Fruit fly (Drosophila melanogaster) whole organism, embryonic: ENCODE measurements around the gene CG32036.

Experiments
- ATbp ChIP-seq: fragments of 200-800 bp; sonication (Bioruptor generic); optimal IDR thresholded peaks from 2 replicates; lab custom pipeline; 2017; ENCODE audit warnings: missing biosample characterization, mild to moderate bottlenecking, missing genetic modification characterization, missing genetic modification reagents
- Atf3 ChIP-seq: fragments of 200-800 bp; sonication (Bioruptor generic); optimal IDR thresholded peaks from 3 replicates; lab custom pipeline; 2016; ENCODE audit warnings: missing biosample characterization, missing genetic modification characterization
- Awh ChIP-seq: fragments of 200-800 bp; sonication (Bioruptor generic); IDR thresholded peaks from 2 replicates; pipeline ENCODE4, ENCODE4 v1.3.6; 2022; ENCODE audit warnings: missing biosample characterization, missing genetic modification characterization
- Blimp-1 ChIP-seq: fragments of 200-800 bp; sonication (Bioruptor generic); optimal IDR thresholded peaks from 3 replicates; lab custom pipeline; 2018; ENCODE audit warnings: missing biosample characterization, missing genetic modification characterization, mild to moderate bottlenecking, moderate library complexity, missing genetic modification reagents
- CG10267 ChIP-seq: fragments of 200-800 bp; sonication (Bioruptor generic); optimal IDR thresholded peaks from 2 replicates; lab custom pipeline; 2018; ENCODE audit warnings: missing biosample characterization, mild to moderate bottlenecking, missing genetic modification characterization, moderate library complexity
- CG10431 ChIP-seq: fragments of 200-800 bp; sonication (Bioruptor generic); optimal IDR thresholded peaks from 3 replicates; lab custom pipeline; 2018; ENCODE audit warnings: missing biosample characterization, mild to moderate bottlenecking, missing genetic modification characterization
- CG11093 ChIP-seq: fragments of 200-800 bp; sonication (Bioruptor generic); IDR thresholded peaks from 3 replicates; pipeline ENCODE4 v1.3.6; 2022; ENCODE audit warnings: missing biosample characterization, missing genetic modification characterization
- CG11247 ChIP-seq: fragments of 200-800 bp; sonication (Bioruptor generic); IDR thresholded peaks from 2 replicates; pipeline ENCODE4 v1.3.6; 2022; ENCODE audit warnings: missing biosample characterization, missing genetic modification characterization
- CG12219 ChIP-seq: fragments of 200-800 bp; sonication (Bioruptor generic); optimal IDR thresholded peaks from 3 replicates; lab custom pipeline; 2018; ENCODE audit warnings: missing biosample characterization, mild to moderate bottlenecking, missing genetic modification characterization
- CG12659 ChIP-seq: fragments of 200-800 bp; sonication (Bioruptor generic); optimal IDR thresholded peaks from 3 replicates; lab custom pipeline; 2017; ENCODE audit warnings: mild to moderate bottlenecking, missing biosample characterization, missing genetic modification reagents, missing genetic modification characterization
- CG14014 ChIP-seq: fragments of 200-800 bp; sonication (Bioruptor generic); IDR thresholded peaks from 2 replicates; pipeline ENCODE4 v1.3.6; 2022; ENCODE audit warnings: missing biosample characterization, missing genetic modification characterization
- CG1832 ChIP-seq: fragments of 200-800 bp; sonication (Bioruptor generic); optimal IDR thresholded peaks from 2 replicates; lab custom pipeline; 2017; ENCODE audit warnings: missing biosample characterization, mild to moderate bottlenecking, missing genetic modification characterization, inconsistent platforms
- CG18619 ChIP-seq: fragments of 200-800 bp; sonication (Bioruptor generic); optimal IDR thresholded peaks from 3 replicates; lab custom pipeline; 2017; ENCODE audit warnings: missing biosample characterization, mild to moderate bottlenecking, missing genetic modification characterization
- CG2678 ChIP-seq: fragments of 200-800 bp; sonication (Bioruptor generic); optimal IDR thresholded peaks from 3 replicates; lab custom pipeline; 2019; ENCODE audit warnings: missing biosample characterization, mild to moderate bottlenecking, missing genetic modification characterization, moderate library complexity
- CG2712 ChIP-seq: fragments of 200-800 bp; optimal IDR thresholded peaks from 3 replicates; lab custom pipeline; 2019; ENCODE audit warnings: missing biosample characterization, mild to moderate bottlenecking, missing genetic modification characterization, moderate library complexity
- CG2889 ChIP-seq: fragments of 200-800 bp; sonication (Bioruptor generic); IDR thresholded peaks from 3 replicates; pipeline ENCODE4 v1.3.6; 2022; ENCODE audit warnings: missing biosample characterization, missing genetic modification characterization
- CG33557 ChIP-seq: fragments of 200-800 bp; sonication (Bioruptor generic); optimal IDR thresholded peaks from 2 replicates; lab custom pipeline; 2019; ENCODE audit warnings: missing biosample characterization, mild to moderate bottlenecking, missing genetic modification characterization, moderate library complexity
- CG34422 ChIP-seq: fragments of 200-800 bp; sonication (Bioruptor generic); IDR thresholded peaks from 3 replicates; pipeline ENCODE4 v1.3.6; 2022; ENCODE audit warnings: missing biosample characterization, missing genetic modification characterization
- CG4282 ChIP-seq: fragments of 200-800 bp; sonication (Bioruptor generic); optimal IDR thresholded peaks from 2 replicates; lab custom pipeline; 2016; ENCODE audit warnings: missing biosample characterization, missing genetic modification characterization
- CG6175 ChIP-seq: fragments of 200-800 bp; sonication (Bioruptor generic); IDR thresholded peaks from 3 replicates; pipeline ENCODE4 v1.3.6; 2022; ENCODE audit warnings: missing biosample characterization, missing genetic modification characterization
- CG6813 ChIP-seq: fragments of 200-800 bp; sonication (Bioruptor generic); optimal IDR thresholded peaks from 2 replicates; lab custom pipeline; 2017; ENCODE audit warnings: missing biosample characterization, missing genetic modification characterization, mild to moderate bottlenecking, moderate library complexity, missing genetic modification reagents
- CG7271 ChIP-seq: fragments of 200-800 bp; sonication (Bioruptor generic); optimal IDR thresholded peaks from 2 replicates; lab custom pipeline; 2018; ENCODE audit warnings: missing biosample characterization, mild to moderate bottlenecking, missing genetic modification characterization, moderate library complexity
- CG8290 ChIP-seq, 3 experiments: fragments of 200-800 bp; sonication (Bioruptor generic); optimal IDR thresholded peaks; 2 replicates each; lab custom pipeline; 2016 to 2019; ENCODE audit warnings: missing biosample characterization in 3 of 3, missing genetic modification characterization in 3 of 3, mild to moderate bottlenecking in 2 of 3, moderate library complexity in 1 of 3
- CG8359 ChIP-seq: fragments of 200-800 bp; sonication (Bioruptor generic); optimal IDR thresholded peaks from 2 replicates; lab custom pipeline; 2017; ENCODE audit warnings: missing biosample characterization, mild to moderate bottlenecking, missing genetic modification characterization, borderline replicate concordance
- CG9817 ChIP-seq: fragments of 200-800 bp; sonication (Bioruptor generic); optimal IDR thresholded peaks from 2 replicates; lab custom pipeline; 2018; ENCODE audit warnings: missing biosample characterization, mild to moderate bottlenecking, missing genetic modification characterization, moderate library complexity
- Dip2 ChIP-seq: fragments of 200-800 bp; sonication (Bioruptor generic); IDR thresholded peaks from 2 replicates; pipeline ENCODE4 v1.3.6; 2022; ENCODE audit warnings: missing biosample characterization, missing genetic modification characterization
- Gsc ChIP-seq: fragments of 200-800 bp; sonication (Bioruptor generic); IDR thresholded peaks from 2 replicates; pipeline ENCODE4 v1.3.6; 2022; ENCODE audit warnings: missing biosample characterization, missing genetic modification characterization
- HLH54F ChIP-seq: fragments of 200-800 bp; sonication (Bioruptor generic); optimal IDR thresholded peaks from 3 replicates; lab custom pipeline; 2016; ENCODE audit warnings: missing biosample characterization, missing genetic modification characterization
- Mad ChIP-seq: fragments of 200-800 bp; sonication (Bioruptor generic); optimal IDR thresholded peaks from 2 replicates; lab custom pipeline; 2016; ENCODE audit warnings: missing biosample characterization, missing genetic modification characterization
- NC2β ChIP-seq: fragments of 200-800 bp; sonication (Bioruptor generic); optimal IDR thresholded peaks from 2 replicates; lab custom pipeline; 2016; ENCODE audit warnings: missing biosample characterization, missing genetic modification characterization
- Nf-YB ChIP-seq: fragments of 200-800 bp; sonication (Bioruptor generic); optimal IDR thresholded peaks from 3 replicates; lab custom pipeline; 2019; ENCODE audit warnings: missing biosample characterization, mild to moderate bottlenecking, missing genetic modification characterization, moderate library complexity
- Ravus ChIP-seq: fragments of 200-800 bp; sonication (Bioruptor generic); IDR thresholded peaks from 2 replicates; pipeline ENCODE4 v1.3.6; 2022; ENCODE audit warnings: missing biosample characterization, missing genetic modification characterization
- amos ChIP-seq: fragments of 200-800 bp; sonication (Bioruptor generic); IDR thresholded peaks from 2 replicates; pipeline ENCODE4 v1.3.6; 2022; ENCODE audit warnings: missing biosample characterization, missing genetic modification characterization; ENCODE audit not compliant: partially characterized antibody
- ara ChIP-seq: fragments of 200-800 bp; sonication (Bioruptor generic); IDR thresholded peaks from 2 replicates; pipeline ENCODE4 v1.3.6; 2022; ENCODE audit warnings: missing biosample characterization, missing genetic modification characterization
- bab2 ChIP-seq: fragments of 200-800 bp; sonication (Bioruptor generic); optimal IDR thresholded peaks from 2 replicates; lab custom pipeline; 2016; ENCODE audit warnings: missing biosample characterization, missing genetic modification characterization
- crp ChIP-seq, 2 experiments: fragments of 200-800 bp; sonication (Bioruptor generic); optimal IDR thresholded peaks; 2 replicates in 1 of 2; 3 replicates in 1 of 2; lab custom pipeline; 2017; ENCODE audit warnings: missing biosample characterization in 2 of 2, missing genetic modification characterization in 2 of 2, mild to moderate bottlenecking in 1 of 2, moderate library complexity in 1 of 2
- dpn ChIP-seq, 2 experiments: fragments of 200-800 bp; sonication (Bioruptor generic); optimal IDR thresholded peaks; 3 replicates each; lab custom pipeline; 2016; ENCODE audit warnings: missing biosample characterization in 2 of 2, missing genetic modification characterization in 2 of 2
- ems ChIP-seq: fragments of 200-800 bp; sonication (Bioruptor generic); optimal IDR thresholded peaks from 3 replicates; lab custom pipeline; 2016; ENCODE audit warnings: missing biosample characterization, missing genetic modification characterization
- fd3F ChIP-seq: fragments of 200-800 bp; sonication (Bioruptor generic); optimal IDR thresholded peaks from 2 replicates; lab custom pipeline; 2018; ENCODE audit warnings: missing biosample characterization, mild to moderate bottlenecking, missing genetic modification characterization, moderate library complexity
- gcm ChIP-seq: fragments of 200-800 bp; sonication (Bioruptor generic); optimal IDR thresholded peaks from 2 replicates; lab custom pipeline; 2019; ENCODE audit warnings: missing biosample characterization, mild to moderate bottlenecking, missing genetic modification characterization, moderate library complexity
- kay ChIP-seq: fragments of 200-800 bp; sonication (Bioruptor generic); optimal IDR thresholded peaks from 2 replicates; lab custom pipeline; 2016; ENCODE audit warnings: missing biosample characterization, missing genetic modification characterization
- mam ChIP-seq: fragments of 200-800 bp; sonication (Bioruptor generic); optimal IDR thresholded peaks from 3 replicates; lab custom pipeline; 2016; ENCODE audit warnings: missing biosample characterization, missing genetic modification characterization
- mirr ChIP-seq: fragments of 200-800 bp; sonication (Bioruptor generic); optimal IDR thresholded peaks from 3 replicates; lab custom pipeline; 2018; ENCODE audit warnings: missing biosample characterization, mild to moderate bottlenecking, missing genetic modification characterization
- run ChIP-seq: fragments of 200-800 bp; sonication (Bioruptor generic); optimal IDR thresholded peaks from 3 replicates; lab custom pipeline; 2018; ENCODE audit warnings: missing biosample characterization, mild to moderate bottlenecking, missing genetic modification characterization
- slbo ChIP-seq: fragments of 200-800 bp; sonication (Bioruptor generic); IDR thresholded peaks from 2 replicates; pipeline ENCODE4 v1.3.6; 2022; ENCODE audit warnings: missing biosample characterization, missing genetic modification characterization
- sr ChIP-seq: fragments of 200-800 bp; sonication (Bioruptor generic); IDR thresholded peaks from 3 replicates; pipeline ENCODE4 v1.3.6; 2022; ENCODE audit warnings: missing biosample characterization, missing genetic modification characterization
- tin ChIP-seq: fragments of 200-800 bp; sonication (Bioruptor generic); optimal IDR thresholded peaks from 3 replicates; lab custom pipeline; 2016; ENCODE audit warnings: missing biosample characterization, missing genetic modification characterization
- tup ChIP-seq: fragments of 200-800 bp; sonication (Bioruptor generic); optimal IDR thresholded peaks from 2 replicates; lab custom pipeline; 2016; ENCODE audit warnings: missing biosample characterization, mild to moderate bottlenecking, missing genetic modification characterization, moderate library complexity
- twi ChIP-seq: fragments of 200-800 bp; optimal IDR thresholded peaks from 2 replicates; lab custom pipeline; 2019; ENCODE audit warnings: missing biosample characterization, mild to moderate bottlenecking, missing genetic modification characterization, moderate library complexity

Gene CG32036

DNA sequence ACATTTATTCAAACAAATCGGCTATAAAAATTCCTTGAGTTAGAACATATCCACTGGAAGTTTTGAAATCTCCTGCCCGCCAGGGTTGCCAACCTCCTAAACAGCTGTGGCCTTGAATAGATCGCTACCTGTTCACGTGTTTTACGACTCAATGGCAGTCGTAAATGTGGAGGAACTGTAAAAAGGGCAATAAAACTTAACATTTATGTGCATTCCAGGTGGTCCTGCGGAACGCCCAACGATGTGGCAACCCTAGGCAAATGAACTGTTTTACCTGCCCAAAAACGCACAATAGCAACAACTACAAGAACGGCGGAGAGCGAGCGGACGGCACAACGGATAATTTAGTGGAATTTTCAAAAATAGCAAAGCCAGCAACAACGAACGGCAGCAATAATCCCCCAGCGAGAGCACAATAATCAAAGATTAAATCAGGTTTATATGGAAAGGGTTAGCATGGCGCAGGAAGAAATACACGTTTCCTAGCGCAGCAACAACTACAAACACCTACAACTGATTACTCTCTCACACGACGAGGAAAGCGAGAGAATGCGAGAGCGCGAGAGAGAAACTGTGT, 27.3 kb downstream of the CG32036 start (continued):
- TF ChIP-seq Atf3 (GFP tag; lab: Kevin White, UChicago), result no peak
- TF ChIP-seq gcm, result no peak
- TF ChIP-seq CG2712 (tag; lab: Kevin White, UChicago), result no peak
- peak; percentile 59 for TF ChIP-seq slbo
- peak; percentile 98 for TF ChIP-seq CG7271 (tag; lab: Kevin White, UChicago)
- TF ChIP-seq Gsc, result 0 out of 2 replicates have a peak, but pooled peaks have one; percentile 27
- TF ChIP-seq sr (GFP tag; lab: Robert Waterston, UW), result peak; percentile 6; the same call in 1 of the 3 replicates
- no peak for TF ChIP-seq CG11093 (GFP tag; lab: Robert Waterston, UW)
- no peak for TF ChIP-seq bab2 (GFP tag; lab: Kevin White, UChicago)
- no peak for TF ChIP-seq mirr (GFP tag; lab: Kevin White, UChicago)
- no peak for TF ChIP-seq CG4282
- no peak for TF ChIP-seq Ravus (GFP tag; lab: Robert Waterston, UW)
- TF ChIP-seq twi (tag; lab: Kevin White, UChicago), result peak; percentile 11
- peak; percentile 1 for TF ChIP-seq NC2β (GFP tag; lab: Kevin White, UChicago)
- TF ChIP-seq Mad (GFP tag; lab: Kevin White, UChicago), result no peak
- TF ChIP-seq CG2889 (GFP tag; lab: Robert Waterston, UW), result peak; percentile 45; the same call in 1 of the 3 replicates
- peak; percentile 66; the same call in 1 of the 2 replicates for TF ChIP-seq ara (GFP tag; lab: Robert Waterston, UW)
- no peak for TF ChIP-seq HLH54F
- TF ChIP-seq crp (GFP tag; optimal IDR thresholded peaks at IDR 0.05; lab: Kevin White, UChicago), result peak in 1 of 2 experiments; percentile 17
- no peak for TF ChIP-seq ATbp (GFP tag; lab: Kevin White, UChicago)
- no peak for TF ChIP-seq CG12659
- TF ChIP-seq CG18619 (GFP tag; lab: Kevin White, UChicago), result no peak
- TF ChIP-seq Nf-YB (GFP tag; lab: Kevin White, UChicago), result no peak
- TF ChIP-seq mam (GFP tag; lab: Kevin White, UChicago), result peak; percentile 7
- no peak for TF ChIP-seq tin (GFP tag; lab: Kevin White, UChicago)
- peak; percentile 3 for TF ChIP-seq CG9817 (tag; lab: Kevin White, UChicago)
- TF ChIP-seq CG14014 (GFP tag; lab: Robert Waterston, UW), result peak; percentile 46; the same call in 1 of the 2 replicates
- TF ChIP-seq CG8290 (GFP tag; optimal IDR thresholded peaks at IDR 0.05; lab: Kevin White, UChicago), result no peak
- peak; percentile 23 to 86 for TF ChIP-seq CG8290 (tag; optimal IDR thresholded peaks at IDR 0.05; lab: Kevin White, UChicago)
- no peak for TF ChIP-seq kay (GFP tag; lab: Kevin White, UChicago)
- TF ChIP-seq CG1832 (GFP tag; lab: Kevin White, UChicago), result no peak
- TF ChIP-seq CG33557 (GFP tag; lab: Kevin White, UChicago), result no peak
- no peak for TF ChIP-seq amos (GFP tag; lab: Robert Waterston, UW)
- no peak for TF ChIP-seq run (tag; lab: Kevin White, UChicago)
- TF ChIP-seq fd3F (GFP tag; lab: Kevin White, UChicago), result no peak
- TF ChIP-seq CG10267, result no peak
- TF ChIP-seq CG2678 (tag; lab: Kevin White, UChicago), result no peak
- TF ChIP-seq CG6813 (GFP tag; lab: Kevin White, UChicago), result no peak
- TF ChIP-seq dpn (GFP tag; optimal IDR thresholded peaks at IDR 0.05; lab: Kevin White, UChicago), result peak in 1 of 2 experiments; percentile 27
- TF ChIP-seq CG11247 (GFP tag; lab: Robert Waterston, UW), result 0 out of 2 replicates have a peak, but pooled peaks have one; percentile 31
- TF ChIP-seq ems, result peak; percentile 17
- peak; percentile 3 for TF ChIP-seq Blimp-1 (GFP tag; lab: Kevin White, UChicago)
- peak; percentile 41; the same call in 1 of the 3 replicates for TF ChIP-seq CG34422
- no peak for TF ChIP-seq CG10431 (GFP tag; lab: Kevin White, UChicago)
- TF ChIP-seq CG12219, result peak; percentile 18
- no peak for TF ChIP-seq tup
- TF ChIP-seq Dip2 (GFP tag; lab: Robert Waterston, UW), result no peak
- no peak for TF ChIP-seq Awh (GFP tag; lab: Robert Waterston, UW)
- no peak for TF ChIP-seq CG6175 (GFP tag; lab: Robert Waterston, UW)
- no peak for TF ChIP-seq CG8359 (GFP tag; lab: Kevin White, UChicago)
